Fruit fly (Drosophila melanogaster) whole organism, prepupa: Measurements from ENCODE around the gene Cep135.

Experiments used
- CG16779 ChIP-seq: fragments of 200-800 bp; sonication (Bioruptor generic); optimal IDR thresholded peaks from 3 replicates; lab custom pipeline; 2017; ENCODE audit warnings: missing biosample characterization, mild to moderate bottlenecking, missing genetic modification characterization
- CG4318 ChIP-seq: fragments of 200-800 bp; sonication (Bioruptor generic); optimal IDR thresholded peaks from 3 replicates; lab custom pipeline; 2017; ENCODE audit warnings: missing biosample characterization, mild to moderate bottlenecking, missing genetic modification characterization
- CG6854 ChIP-seq: fragments of 200-800 bp; sonication (Bioruptor generic); optimal IDR thresholded peaks from 2 replicates; lab custom pipeline; 2017; ENCODE audit warnings: missing biosample characterization, mild to moderate bottlenecking, missing genetic modification characterization
- CG7368 ChIP-seq: fragments of 200-800 bp; sonication (Bioruptor generic); optimal IDR thresholded peaks from 3 replicates; lab custom pipeline; 2016; ENCODE audit warnings: missing biosample characterization, missing genetic modification characterization
- Eip93F ChIP-seq: fragments of 200-800 bp; sonication (Bioruptor generic); optimal IDR thresholded peaks from 2 replicates; lab custom pipeline; 2016; ENCODE audit warnings: missing biosample characterization, mild to moderate bottlenecking, missing genetic modification characterization
- Hr4 ChIP-seq: fragments of 200-800 bp; sonication (Bioruptor generic); optimal IDR thresholded peaks from 3 replicates; lab custom pipeline; 2016; ENCODE audit warnings: missing biosample characterization, missing genetic modification characterization
- Lpt ChIP-seq: fragments of 200-800 bp; sonication (Bioruptor generic); optimal IDR thresholded peaks from 3 replicates; lab custom pipeline; 2016; ENCODE audit warnings: missing biosample characterization, missing genetic modification characterization
- Sox102F ChIP-seq: fragments of 200-800 bp; sonication (Bioruptor generic); optimal IDR thresholded peaks from 2 replicates; lab custom pipeline; 2016; ENCODE audit warnings: missing biosample characterization, mild to moderate bottlenecking, missing genetic modification characterization
- achi ChIP-seq: fragments of 200-800 bp; sonication (Bioruptor generic); optimal IDR thresholded peaks from 3 replicates; lab custom pipeline; 2016; ENCODE audit warnings: missing biosample characterization, missing genetic modification characterization
- cyc ChIP-seq: fragments of 200-800 bp; sonication (Bioruptor generic); optimal IDR thresholded peaks from 3 replicates; lab custom pipeline; 2016; ENCODE audit warnings: missing biosample characterization, missing genetic modification characterization
- pdm3 ChIP-seq: fragments of 200-800 bp; sonication (Bioruptor generic); optimal IDR thresholded peaks from 3 replicates; lab custom pipeline; 2016; ENCODE audit warnings: missing biosample characterization, missing genetic modification characterization

dm6 chr3L:15176641-15177215 lies 60.2 kb downstream of the Cep135 start:
- TF ChIP-seq Hr4 (GFP tag; lab: Kevin White, UChicago) (no peak), Sox102F (GFP tag; lab: Kevin White, UChicago) (no peak), CG7368 (GFP tag; lab: Kevin White, UChicago) (no peak), achi (GFP tag; lab: Kevin White, UChicago) (no peak), Eip93F (no peak), CG16779 (tag; lab: Kevin White, UChicago) (no peak), pdm3 (GFP tag; lab: Kevin White, UChicago) (no peak), Lpt (GFP tag; lab: Kevin White, UChicago) (no peak), CG4318 (GFP tag; lab: Kevin White, UChicago) (no peak), cyc (GFP tag; lab: Kevin White, UChicago) (no peak), CG6854 (no peak)
